Worm (Caenorhabditis elegans): Measurements from ENCODE around the gene W06G6.17.

W06G6.17 gene

DNA sequence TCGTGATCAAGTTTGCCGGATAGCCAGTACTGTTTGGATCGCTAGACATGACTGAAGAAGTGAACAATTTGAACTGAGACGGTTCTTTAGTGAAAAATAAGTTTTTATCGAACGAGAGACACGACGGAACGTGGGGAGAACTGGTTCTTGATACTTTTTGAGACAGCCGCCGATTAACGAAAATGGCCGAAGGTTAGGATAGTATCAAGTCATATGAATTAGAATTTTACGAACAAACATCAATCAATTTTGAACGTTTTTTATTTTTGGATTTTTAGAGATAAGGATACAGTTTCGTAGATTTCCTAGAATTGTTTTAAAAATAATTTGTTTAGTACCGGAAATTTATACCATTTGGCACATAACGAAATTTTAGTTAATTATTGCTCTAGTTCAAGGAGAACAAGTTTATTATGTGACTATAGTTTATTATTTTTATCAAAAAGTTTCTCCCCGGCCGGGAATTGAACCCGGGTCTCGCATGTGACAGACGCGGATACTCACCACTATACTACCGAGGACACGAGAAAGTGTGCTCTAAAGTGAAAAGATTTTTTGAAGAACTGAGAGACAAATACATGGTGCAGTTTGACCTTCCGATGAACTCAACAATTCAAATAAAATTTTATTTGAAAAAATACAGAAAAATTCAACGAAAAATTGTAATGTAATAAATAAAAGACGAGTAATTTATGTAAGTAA is 3.4 kb upstream of the W06G6.17 start, which contains the start of gene W06G6.20:
Gene W06G6.20 (minus strand): TSS at position 51 of the 702 bp plus-strand sequence.
- peak; percentile 72 for TF ChIP-seq lim-7 (GFP tag; IDR thresholded peaks at IDR 0.05)
- TF ChIP-seq lin-39 (tag; optimal IDR thresholded peaks at IDR 0.05), result no peak
- no peak for TF ChIP-seq Y75B8A.6 (GFP tag; IDR thresholded peaks at IDR 0.05)
- peak; percentile 62 for TF ChIP-seq snpc-1.2 (GFP tag; IDR thresholded peaks at IDR 0.05)
- no peak for TF ChIP-seq nhr-28 (tag; optimal IDR thresholded peaks at IDR 0.05)
- no peak for TF ChIP-seq nhr-42 (GFP tag; IDR thresholded peaks at IDR 0.05)
- no peak for TF ChIP-seq mes-2 (tag; optimal IDR thresholded peaks at IDR 0.05; ENCODE audit: poor library complexity, severe bottlenecking)
- TF ChIP-seq Y48G9A.11 (GFP tag; IDR thresholded peaks at IDR 0.05), result 0 out of 2 replicates have a peak, but pooled peaks have one; percentile 10
- no peak for TF ChIP-seq dmd-9 (GFP tag; IDR thresholded peaks at IDR 0.05)
- TF ChIP-seq lsy-2 (tag; optimal IDR thresholded peaks at IDR 0.05), result no peak
- TF ChIP-seq unc-62 (GFP tag; optimal IDR thresholded peaks at IDR 0.05 in 1 of 2), result no peak
- no peak for TF ChIP-seq unc-62 (tag; optimal IDR thresholded peaks at IDR 0.05)
- peak; percentile 40 for TF ChIP-seq duxl-1 (tag; optimal IDR thresholded peaks at IDR 0.05; ENCODE audit: poor library complexity)
- no peak for TF ChIP-seq nhr-76 (tag; optimal IDR thresholded peaks at IDR 0.05)
- no peak; the same call in 1 of the 2 replicates for TF ChIP-seq vab-7 (GFP tag; IDR thresholded peaks at IDR 0.05)
- TF ChIP-seq arid-1 (GFP tag; conservative IDR thresholded peaks at IDR 0.05), result peak; percentile 49; the same call in 1 of the 2 replicates
- no peak for TF ChIP-seq nhr-237 (tag; optimal IDR thresholded peaks at IDR 0.05)
- no peak for TF ChIP-seq nhr-25 (tag; optimal IDR thresholded peaks at IDR 0.05; ENCODE audit: borderline replicate concordance, insufficient read depth)
- TF ChIP-seq egl-27 (tag; optimal IDR thresholded peaks at IDR 0.05), result no peak
- no peak for TF ChIP-seq mxl-2 (GFP tag; conservative IDR thresholded peaks at IDR 0.05)
- no peak for TF ChIP-seq mxl-3 (GFP tag; optimal IDR thresholded peaks at IDR 0.05)
- no peak for TF ChIP-seq dmd-8 (GFP tag; IDR thresholded peaks at IDR 0.05)
- TF ChIP-seq D1046.2 (GFP tag; IDR thresholded peaks at IDR 0.05), result no peak
- no peak for TF ChIP-seq lin-15B (tag; optimal IDR thresholded peaks at IDR 0.05)
- no peak for TF ChIP-seq nhr-111 (GFP tag; optimal IDR thresholded peaks at IDR 0.05)
- no peak for TF ChIP-seq lin-29 (GFP tag; IDR thresholded peaks at IDR 0.05)
- TF ChIP-seq F10B5.3 (tag; optimal IDR thresholded peaks at IDR 0.05), result no peak
- TF ChIP-seq madf-5 (GFP tag; IDR thresholded peaks at IDR 0.05), result 0 out of 4 replicates have a peak, but pooled peaks have one; percentile 7 to 9
- TF ChIP-seq rbr-2 (tag; optimal IDR thresholded peaks at IDR 0.05), result no peak
- TF ChIP-seq zfp-3 (GFP tag; conservative IDR thresholded peaks at IDR 0.05), result no peak
- TF ChIP-seq dve-1 (tag; optimal IDR thresholded peaks at IDR 0.05; ENCODE audit: insufficient read depth), result peak; percentile 11
- no peak for TF ChIP-seq ces-1 (GFP tag; optimal IDR thresholded peaks at IDR 0.05)
- TF ChIP-seq R02D3.7 (tag; optimal IDR thresholded peaks at IDR 0.05), result no peak
- no peak for TF ChIP-seq saeg-2 (GFP tag; IDR thresholded peaks at IDR 0.05)
- TF ChIP-seq lin-13 (GFP tag; optimal IDR thresholded peaks at IDR 0.05), result no peak
- TF ChIP-seq ceh-20 (GFP tag; IDR thresholded peaks at IDR 0.05), result no peak
- TF ChIP-seq lin-38 (GFP tag; IDR thresholded peaks at IDR 0.05), result peak; percentile 54
- TF ChIP-seq nhr-41 (GFP tag; IDR thresholded peaks at IDR 0.05), result no peak
- TF ChIP-seq skn-1 (tag; optimal IDR thresholded peaks at IDR 0.05), result no peak
- TF ChIP-seq ceh-44 (GFP tag; IDR thresholded peaks at IDR 0.05), result no peak
- TF ChIP-seq egl-43 (GFP tag; IDR thresholded peaks at IDR 0.05), result 0 out of 2 replicates have a peak, but pooled peaks have one; percentile 23
- TF ChIP-seq ZK337.2 (GFP tag; IDR thresholded peaks at IDR 0.05), result 0 out of 2 replicates have a peak, but pooled peaks have one; percentile 40
- TF ChIP-seq F49E8.2 (tag; optimal IDR thresholded peaks at IDR 0.05; ENCODE audit: borderline replicate concordance), result no peak
- TF ChIP-seq T26A8.4 (GFP tag; IDR thresholded peaks at IDR 0.05), result no peak
- TF ChIP-seq mdl-1 (tag; optimal IDR thresholded peaks at IDR 0.05), result no peak
- no peak for TF ChIP-seq zag-1 (tag; optimal IDR thresholded peaks at IDR 0.05)
- no peak for TF ChIP-seq spr-3 (GFP tag; optimal IDR thresholded peaks at IDR 0.05)
- TF ChIP-seq ceh-62 (tag; optimal IDR thresholded peaks at IDR 0.05), result no peak
- no peak for TF ChIP-seq ctbp-1 (GFP tag; IDR thresholded peaks at IDR 0.05)

Measured in whole organism, L4 larva.